Fruit fly (Drosophila melanogaster) whole organism, wandering third instar larva: ENCODE measurements around the gene CG15563.

Experiments
- Abd-B ChIP-seq: fragments of >200 bp; optimal IDR thresholded peaks from 2 replicates; lab custom pipeline; 2017; ENCODE audit warnings: missing biosample characterization, missing genetic modification characterization
- CG32264 ChIP-seq: fragments of 200-800 bp; sonication (Bioruptor generic); optimal IDR thresholded peaks from 2 replicates; lab custom pipeline; 2016; ENCODE audit warnings: missing biosample characterization, missing genetic modification characterization
- CG9705 ChIP-seq: fragments of 200-800 bp; sonication (Bioruptor generic); optimal IDR thresholded peaks from 2 replicates; lab custom pipeline; 2018; ENCODE audit warnings: missing biosample characterization, mild to moderate bottlenecking, missing genetic modification characterization
- CrebA ChIP-seq: fragments of 200-800 bp; sonication (Bioruptor generic); optimal IDR thresholded peaks from 2 replicates; lab custom pipeline; 2016; ENCODE audit warnings: missing biosample characterization, mild to moderate bottlenecking, missing genetic modification characterization, borderline replicate concordance
- Dfd ChIP-seq: fragments of >200 bp; optimal IDR thresholded peaks from 2 replicates; lab custom pipeline; 2017; ENCODE audit warnings: missing biosample characterization, missing genetic modification characterization
- Dif ChIP-seq: fragments of 200-275, 200-300 bp; sonication (Bioruptor generic); optimal IDR thresholded peaks from 2 replicates; lab custom pipeline; 2018; ENCODE audit warnings: missing biosample characterization, missing genetic modification characterization; ENCODE audit not compliant: partially characterized antibody
- GATAd ChIP-seq: sonication (Bioruptor generic); optimal IDR thresholded peaks from 2 replicates; lab custom pipeline; 2016; ENCODE audit warnings: missing biosample characterization, missing genetic modification characterization
- HLH106 ChIP-seq: fragments of 200-800 bp; optimal IDR thresholded peaks from 3 replicates; lab custom pipeline; 2019; ENCODE audit warnings: missing biosample characterization, mild to moderate bottlenecking, missing genetic modification characterization, moderate library complexity
- Hnf4 ChIP-seq: fragments of 200-800 bp; sonication (Bioruptor generic); optimal IDR thresholded peaks from 2 replicates; lab custom pipeline; 2016; ENCODE audit warnings: missing biosample characterization, mild to moderate bottlenecking, missing genetic modification characterization
- Hr78 ChIP-seq: fragments of >200 bp; optimal IDR thresholded peaks from 2 replicates; lab custom pipeline; 2017; ENCODE audit warnings: missing biosample characterization, missing genetic modification characterization
- Hr83 ChIP-seq: fragments of 200-300 bp; sonication (Bioruptor generic); optimal IDR thresholded peaks from 2 replicates; lab custom pipeline; 2016; ENCODE audit warnings: missing biosample characterization, mild to moderate bottlenecking, missing genetic modification characterization, moderate library complexity; ENCODE audit not compliant: poor library complexity, severe bottlenecking
- Jra ChIP-seq: sonication (Bioruptor generic); optimal IDR thresholded peaks from 2 replicates; lab custom pipeline; 2016; ENCODE audit warnings: missing biosample characterization, missing genetic modification characterization
- Mio ChIP-seq: sonication (Bioruptor generic); optimal IDR thresholded peaks from 2 replicates; lab custom pipeline; 2016; ENCODE audit warnings: missing biosample characterization, missing genetic modification characterization
- Myc ChIP-seq: fragments of >200 bp; optimal IDR thresholded peaks from 2 replicates; lab custom pipeline; 2017
- N ChIP-seq: fragments of >200 bp; optimal IDR thresholded peaks from 2 replicates; lab custom pipeline; 2018; ENCODE audit warnings: missing biosample characterization, missing external identifiers, missing genetic modification characterization
- OdsH ChIP-seq: fragments of 200-800 bp; sonication (Bioruptor generic); optimal IDR thresholded peaks from 2 replicates; lab custom pipeline; 2016; ENCODE audit warnings: missing biosample characterization, mild to moderate bottlenecking, missing genetic modification characterization
- Rel ChIP-seq, 2 experiments: fragments of 200-800 bp; sonication (Bioruptor generic) in 1 of 2; optimal IDR thresholded peaks; 2 replicates in 1 of 2; 3 replicates in 1 of 2; lab custom pipeline; 2016 to 2019; ENCODE audit warnings: mild to moderate bottlenecking in 2 of 2, missing biosample characterization in 2 of 2, missing genetic modification characterization in 2 of 2, moderate library complexity in 1 of 2
- Sp1 ChIP-seq: fragments of 200-800 bp; sonication (Bioruptor generic); optimal IDR thresholded peaks from 3 replicates; lab custom pipeline; 2019; ENCODE audit warnings: missing biosample characterization, mild to moderate bottlenecking, missing genetic modification characterization, moderate library complexity
- Vsx2 ChIP-seq: fragments of 200-300, 225-300 bp; sonication (Bioruptor generic); optimal IDR thresholded peaks from 2 replicates; lab custom pipeline; 2018; ENCODE audit warnings: missing biosample characterization, missing genetic modification characterization; ENCODE audit not compliant: partially characterized antibody
- br ChIP-seq: fragments of 200-800 bp; sonication (Bioruptor generic); optimal IDR thresholded peaks from 2 replicates; lab custom pipeline; 2016; ENCODE audit warnings: missing biosample characterization, missing genetic modification characterization
- brk ChIP-seq: fragments of 200-800 bp; sonication (Bioruptor generic); optimal IDR thresholded peaks from 2 replicates; lab custom pipeline; 2016; ENCODE audit warnings: missing biosample characterization, mild to moderate bottlenecking, missing genetic modification characterization
- dl ChIP-seq, 2 experiments: fragments of 175-275, 200-275 bp in 1 of 2; fragments of 200-275 bp in 1 of 2; sonication (Bioruptor generic); optimal IDR thresholded peaks; lab custom pipeline; 2018; ENCODE audit warnings: mild to moderate bottlenecking in 2 of 2, missing biosample characterization in 2 of 2, missing genetic modification characterization in 2 of 2, moderate library complexity in 2 of 2; ENCODE audit not compliant: partially characterized antibody in 2 of 2, insufficient read depth in 1 of 2
- dmrt93B ChIP-seq: fragments of 200-800 bp; sonication (Bioruptor generic); optimal IDR thresholded peaks from 2 replicates; lab custom pipeline; 2018; ENCODE audit warnings: missing biosample characterization, mild to moderate bottlenecking, missing genetic modification characterization
- dsf ChIP-seq: sonication (Bioruptor generic); optimal IDR thresholded peaks from 2 replicates; lab custom pipeline; 2016; ENCODE audit warnings: missing biosample characterization, missing genetic modification characterization, borderline replicate concordance
- ey ChIP-seq: fragments of 200-800 bp; sonication (Bioruptor generic); optimal IDR thresholded peaks from 2 replicates; lab custom pipeline; 2016; ENCODE audit warnings: missing biosample characterization, missing genetic modification characterization
- foxo ChIP-seq, 2 experiments: fragments of 200-800 bp; sonication (Bioruptor generic); optimal IDR thresholded peaks; 2 replicates in 1 of 2; 3 replicates in 1 of 2; lab custom pipeline; 2016 to 2017; ENCODE audit warnings: missing biosample characterization in 2 of 2, missing genetic modification characterization in 2 of 2
- fru ChIP-seq: fragments of 200-800 bp; sonication (Bioruptor generic); optimal IDR thresholded peaks from 3 replicates; lab custom pipeline; 2016; ENCODE audit warnings: missing biosample characterization, mild to moderate bottlenecking, missing genetic modification characterization
- h ChIP-seq: fragments of 200-800 bp; sonication (Bioruptor generic); optimal IDR thresholded peaks from 3 replicates; lab custom pipeline; 2016; ENCODE audit warnings: missing biosample characterization, mild to moderate bottlenecking, missing genetic modification characterization
- jim ChIP-seq: fragments of 175-275, 200-325 bp; sonication (Bioruptor generic); optimal IDR thresholded peaks from 2 replicates; lab custom pipeline; 2016; ENCODE audit warnings: missing biosample characterization, mild to moderate bottlenecking, missing genetic modification characterization
- lola ChIP-seq: fragments of >200 bp; optimal IDR thresholded peaks from 2 replicates; lab custom pipeline; 2017; ENCODE audit warnings: missing biosample characterization, missing genetic modification characterization
- pan ChIP-seq: fragments of >200 bp; optimal IDR thresholded peaks from 2 replicates; lab custom pipeline; 2017
- psq ChIP-seq: fragments of 200-800 bp; sonication (Bioruptor generic); optimal IDR thresholded peaks from 3 replicates; lab custom pipeline; 2017; ENCODE audit warnings: missing biosample characterization, mild to moderate bottlenecking, missing genetic modification characterization, moderate library complexity
- rgr ChIP-seq: fragments of 200-800 bp; sonication (Bioruptor generic); optimal IDR thresholded peaks from 3 replicates; lab custom pipeline; 2016; ENCODE audit warnings: missing biosample characterization, mild to moderate bottlenecking, missing genetic modification characterization
- sage ChIP-seq: fragments of 200-800 bp; sonication (Bioruptor generic); optimal IDR thresholded peaks from 2 replicates; lab custom pipeline; 2016; ENCODE audit warnings: missing biosample characterization, mild to moderate bottlenecking, missing genetic modification characterization
- sv ChIP-seq: fragments of 200-800 bp; sonication (Bioruptor generic); optimal IDR thresholded peaks from 3 replicates; lab custom pipeline; 2016; ENCODE audit warnings: missing biosample characterization, missing genetic modification characterization
- tai ChIP-seq: sonication (Bioruptor generic); optimal IDR thresholded peaks from 2 replicates; lab custom pipeline; 2016; ENCODE audit warnings: missing biosample characterization, missing genetic modification characterization
- usp ChIP-seq: fragments of >200 bp; optimal IDR thresholded peaks from 2 replicates; lab custom pipeline; 2017; ENCODE audit warnings: missing biosample characterization, missing genetic modification characterization
- woc ChIP-seq: sonication (Bioruptor generic); optimal IDR thresholded peaks from 2 replicates; lab custom pipeline; 2016; ENCODE audit warnings: missing biosample characterization, mild to moderate bottlenecking, missing genetic modification characterization

The CG15563 gene

DNA sequence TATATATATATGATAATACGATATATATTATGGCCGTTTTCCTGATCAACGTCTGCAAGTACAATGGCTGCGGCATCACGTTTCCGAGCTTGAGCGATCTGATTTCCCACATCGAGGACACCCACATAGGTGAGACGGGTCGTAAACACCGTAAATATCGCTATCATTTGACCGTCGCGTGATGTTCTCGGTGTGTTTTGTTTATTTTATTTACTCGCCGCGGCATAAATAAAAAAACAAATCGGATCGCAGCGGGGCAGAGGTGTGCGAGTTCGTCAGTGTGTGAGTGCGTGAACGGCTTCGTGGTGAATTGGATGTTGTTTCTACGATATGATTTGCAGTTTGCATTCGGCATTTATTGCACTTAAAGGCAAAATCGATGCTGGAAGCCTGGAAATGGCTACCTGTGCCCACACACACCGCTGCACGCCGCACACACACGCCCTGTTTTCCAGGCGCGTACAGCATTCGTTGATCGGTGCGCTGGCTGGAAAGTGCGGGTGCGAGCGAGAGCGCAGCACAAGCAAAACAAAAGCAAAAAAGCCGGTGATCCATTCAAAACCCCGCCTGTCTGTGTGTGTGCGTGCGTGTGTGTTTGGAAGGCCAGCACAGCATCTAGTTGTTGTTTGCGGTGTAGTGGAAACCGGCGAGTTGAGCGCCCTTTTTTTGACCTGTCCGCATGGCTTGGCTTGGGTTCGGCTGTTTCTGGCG, 10.6 kb downstream of the CG15563 start:
- TF ChIP-seq h (GFP tag; lab: Kevin White, UChicago) (peak; percentile 17), Hnf4 (GFP tag; lab: Kevin White, UChicago) (no peak), CrebA (no peak), brk (GFP tag; lab: Kevin White, UChicago) (no peak), Dfd (GFP tag; lab: Kevin White, UChicago) (no peak), Dif (GFP tag; lab: Kevin White, UChicago) (peak; percentile 21), woc (GFP tag; lab: Kevin White, UChicago) (no peak), OdsH (GFP tag; lab: Kevin White, UChicago) (no peak), CG9705 (no peak), Mio (GFP tag; lab: Kevin White, UChicago) (no peak), Hr78 (GFP tag; lab: Kevin White, UChicago) (peak; percentile 12), Jra (GFP tag; lab: Kevin White, UChicago) (no peak), Sp1 (GFP tag; lab: Kevin White, UChicago) (peak; percentile 55), ey (GFP tag; lab: Kevin White, UChicago) (no peak), foxo (GFP tag; optimal IDR thresholded peaks at IDR 0.05; lab: Kevin White, UChicago) (no peak), tai (GFP tag; lab: Kevin White, UChicago) (no peak), dsf (GFP tag; lab: Kevin White, UChicago) (no peak), Vsx2 (GFP tag; lab: Kevin White, UChicago) (no peak), GATAd (GFP tag; lab: Kevin White, UChicago) (no peak), Hr83 (peak; percentile 41), CG32264 (no peak), Abd-B (GFP tag; lab: Kevin White, UChicago) (no peak), lola (no peak), jim (GFP tag; lab: Kevin White, UChicago) (peak; percentile 95), N (GFP tag; lab: Kevin White, UChicago) (no peak), fru (GFP tag; lab: Kevin White, UChicago) (no peak), sv (GFP tag; lab: Kevin White, UChicago) (no peak), HLH106 (no peak), br (peak; percentile 15), Myc (no peak), rgr (GFP tag; lab: Kevin White, UChicago) (no peak), sage (GFP tag; lab: Kevin White, UChicago) (no peak), usp (GFP tag; lab: Kevin White, UChicago) (no peak), pan (lab: Kevin White, UChicago) (no peak), Rel (GFP tag; optimal IDR thresholded peaks at IDR 0.05; lab: Kevin White, UChicago) (peak; percentile 47), Rel (tag; optimal IDR thresholded peaks at IDR 0.05; lab: Kevin White, UChicago) (no peak), dl (GFP tag; optimal IDR thresholded peaks at IDR 0.05; lab: Kevin White, UChicago; ENCODE audit: insufficient read depth in 1 of 2, partially characterized antibody in 2 of 2) (no peak), dmrt93B (GFP tag; lab: Kevin White, UChicago) (no peak), psq (GFP tag; lab: Kevin White, UChicago) (peak; percentile 12)
- TF ChIP-seq, all 38 proteins: peak for 9

DNA sequence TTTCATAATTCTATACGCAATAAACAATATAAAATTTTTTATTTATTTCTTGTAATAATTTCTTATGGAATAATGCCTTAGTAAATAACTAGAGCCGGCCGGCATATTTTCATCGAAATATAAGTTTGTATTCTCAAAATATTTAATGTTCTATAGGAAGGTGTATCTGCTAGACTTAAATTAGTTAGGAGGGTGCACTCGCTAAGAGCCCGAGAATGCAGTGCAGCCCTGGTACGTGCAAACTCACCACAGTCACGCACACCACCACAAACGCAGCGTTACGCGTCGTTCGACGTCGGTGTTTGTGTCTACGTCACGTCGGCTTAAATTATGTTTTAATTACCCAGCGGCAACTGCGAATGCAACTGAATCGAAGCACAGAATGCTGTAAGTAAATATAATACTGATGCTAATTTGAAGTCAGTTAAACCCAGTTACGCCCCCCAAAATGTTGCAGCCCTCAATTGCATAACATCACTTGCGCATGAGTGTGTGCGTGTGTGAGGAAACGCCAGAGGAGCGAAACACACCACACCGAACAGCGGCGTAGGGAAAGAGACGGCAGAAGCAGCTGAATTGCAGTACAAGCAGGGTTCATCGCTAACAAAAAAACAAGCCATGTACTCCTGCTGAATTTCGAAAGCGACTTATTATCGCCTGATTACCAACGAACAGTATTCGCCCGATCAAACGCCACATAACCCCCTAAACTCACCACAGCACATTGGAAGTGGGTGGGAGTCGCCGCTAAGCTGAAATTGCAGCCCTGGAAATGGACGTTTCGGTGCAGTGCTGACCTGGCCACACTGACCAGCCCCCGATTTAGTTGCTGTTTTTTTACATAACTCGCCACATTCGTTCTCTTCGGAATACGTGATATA, 11.4 kb downstream of the CG15563 start, which contains the start of gene CG12054:
TSS of gene CG12054 (plus strand) at position 247 of the 881 bp plus-strand sequence.
- TF ChIP-seq HLH106 = peak; percentile 7
- TF ChIP-seq Dif (GFP tag; lab: Kevin White, UChicago) = peak; percentile 6
- peak in 1 of 2 experiments; percentile 5 for TF ChIP-seq foxo (GFP tag; optimal IDR thresholded peaks at IDR 0.05; lab: Kevin White, UChicago)
- peak; percentile 9 for TF ChIP-seq Hr83
- TF ChIP-seq Mio (GFP tag; lab: Kevin White, UChicago) = no peak
- no peak for TF ChIP-seq psq (GFP tag; lab: Kevin White, UChicago)
- peak; percentile 15 for TF ChIP-seq N (GFP tag; lab: Kevin White, UChicago)
- TF ChIP-seq Rel (GFP tag; optimal IDR thresholded peaks at IDR 0.05; lab: Kevin White, UChicago) = no peak
- peak; percentile 48 for TF ChIP-seq Rel (tag; optimal IDR thresholded peaks at IDR 0.05; lab: Kevin White, UChicago)
- TF ChIP-seq ey (GFP tag; lab: Kevin White, UChicago) = peak; percentile 19
- TF ChIP-seq Myc = peak; percentile 71
